Worm (Caenorhabditis elegans) whole organism, young adult: ENCODE results near the gene fip-7.
A peak's percentile ranks its signal among the peaks of the same experiment; 100 is the strongest.
"Not testable (repeated sequence)": the region's sequence is repeated elsewhere in the genome, so short reads cannot be mapped to it uniquely, and the experiment has no call there.

Experiments
- B0019.2 ChIP-seq: fragments of 200-800 bp; sonication (Bioruptor generic); conservative IDR thresholded peaks from 2 replicates; pipeline ENCODE4 v1.3.6; 2022; ENCODE audit warnings: missing genetic modification reagents, missing genetic modification characterization, missing compliant biosample characterization
- B0261.1 ChIP-seq: sonication (generic microtip); optimal IDR thresholded peaks from 2 replicates; lab custom pipeline; 2016; ENCODE audit warnings: mild to moderate bottlenecking, missing genetic modification characterization, moderate library complexity, missing compliant biosample characterization
- B0336.3 ChIP-seq: fragments of 200-800 bp; sonication (Bioruptor generic); IDR thresholded peaks from 2 replicates; pipeline ENCODE4 v1.3.6; 2022; ENCODE audit warnings: missing genetic modification characterization, missing compliant biosample characterization
- D2030.7 ChIP-seq: fragments of 200-800 bp; sonication (Bioruptor generic); IDR thresholded peaks from 2 replicates; pipeline ENCODE4 v1.3.6; 2022; ENCODE audit warnings: missing genetic modification reagents, missing genetic modification characterization, missing compliant biosample characterization
- F22D6.2 ChIP-seq: sonication (generic microtip); optimal IDR thresholded peaks from 2 replicates; lab custom pipeline; 2016; ENCODE audit warnings: mild to moderate bottlenecking, missing genetic modification characterization, missing compliant biosample characterization
- F33H1.4 ChIP-seq: fragments of 200-800 bp; sonication (Bioruptor generic); IDR thresholded peaks from 2 replicates; pipeline ENCODE4 v1.3.6; 2022; ENCODE audit warnings: missing genetic modification reagents, missing genetic modification characterization, missing compliant biosample characterization
- F39B2.1 ChIP-seq: fragments of 200-800 bp; sonication (Bioruptor generic); IDR thresholded peaks from 2 replicates; pipeline ENCODE4 v1.3.6; 2022; ENCODE audit warnings: missing genetic modification reagents, missing genetic modification characterization, missing compliant biosample characterization
- Y53G8AR.9 ChIP-seq: fragments of 200-800 bp; sonication (Bioruptor generic); conservative IDR thresholded peaks from 2 replicates; pipeline ENCODE4 v1.3.6; 2022; ENCODE audit warnings: missing genetic modification reagents, missing genetic modification characterization, missing compliant biosample characterization
- Y56A3A.18 ChIP-seq: fragments of 200-800 bp; sonication (Bioruptor generic); IDR thresholded peaks from 2 replicates; pipeline ENCODE4 v1.3.6; 2022; ENCODE audit warnings: missing genetic modification reagents, missing genetic modification characterization, missing compliant biosample characterization
- Y95B8A.8 ChIP-seq: fragments of 200-800 bp; sonication (Bioruptor generic); IDR thresholded peaks from 2 replicates; pipeline ENCODE4 v1.3.6; 2022; ENCODE audit warnings: missing genetic modification reagents, missing genetic modification characterization, missing compliant biosample characterization
- attf-6 ChIP-seq: fragments of 200-800 bp; sonication (Bioruptor generic); IDR thresholded peaks from 2 replicates; pipeline ENCODE4 v1.3.6; 2022; ENCODE audit warnings: missing genetic modification reagents, missing genetic modification characterization, missing compliant biosample characterization
- cebp-2 ChIP-seq: fragments of 200-800 bp; sonication (Bioruptor generic); IDR thresholded peaks from 2 replicates; pipeline ENCODE4 v1.3.6; 2022; ENCODE audit warnings: missing genetic modification characterization, missing compliant biosample characterization
- ceh-100 ChIP-seq: fragments of 200-800 bp; sonication (Bioruptor generic); IDR thresholded peaks from 2 replicates; pipeline ENCODE4 v1.3.6; 2022; ENCODE audit warnings: missing genetic modification reagents, missing genetic modification characterization, missing compliant biosample characterization
- egl-18 ChIP-seq: fragments of 200-800 bp; sonication (Bioruptor generic); IDR thresholded peaks from 2 replicates; pipeline ENCODE4 v1.3.6; 2022; ENCODE audit warnings: missing genetic modification reagents, missing genetic modification characterization, missing compliant biosample characterization
- egl-44 ChIP-seq: fragments of 200-800 bp; sonication (Bioruptor generic); IDR thresholded peaks from 2 replicates; pipeline ENCODE4 v1.3.6; 2022; ENCODE audit warnings: missing genetic modification reagents, missing genetic modification characterization, missing compliant biosample characterization
- ekl-4 ChIP-seq: fragments of 200-800 bp; sonication (Bioruptor generic); IDR thresholded peaks from 2 replicates; pipeline ENCODE4 v1.3.6; 2022; ENCODE audit warnings: missing genetic modification reagents, missing genetic modification characterization, missing compliant biosample characterization
- hmg-20 ChIP-seq: fragments of 200-800 bp; sonication (Bioruptor generic); IDR thresholded peaks from 2 replicates; pipeline ENCODE4 v1.3.6; 2022; ENCODE audit warnings: missing genetic modification reagents, missing genetic modification characterization, missing compliant biosample characterization
- hsf-1 ChIP-seq: fragments of 200-800 bp; sonication (Bioruptor generic); IDR thresholded peaks from 2 replicates; pipeline ENCODE4 v1.3.6; 2022; ENCODE audit warnings: missing genetic modification reagents, missing genetic modification characterization, missing compliant biosample characterization
- lin-40 ChIP-seq: sonication (generic microtip); optimal IDR thresholded peaks from 2 replicates; lab custom pipeline; 2016; ENCODE audit warnings: missing genetic modification characterization, mild to moderate bottlenecking, missing compliant biosample characterization, missing genotype, missing genetic modification reagents
- lsl-1 ChIP-seq: fragments of 200-800 bp; sonication (Bioruptor generic); optimal IDR thresholded peaks from 2 replicates; lab custom pipeline; 2018; ENCODE audit warnings: mild to moderate bottlenecking, missing genetic modification characterization, moderate library complexity, missing compliant biosample characterization
- madf-6 ChIP-seq: fragments of 200-800 bp; sonication (Bioruptor generic); IDR thresholded peaks from 2 replicates; pipeline ENCODE4 v1.3.6; 2022; ENCODE audit warnings: missing genetic modification reagents, missing genetic modification characterization, missing compliant biosample characterization
- mcd-1 ChIP-seq: fragments of 200-800 bp; sonication (Bioruptor generic); IDR thresholded peaks from 2 replicates; pipeline ENCODE4 v1.3.6; 2022; ENCODE audit warnings: missing genetic modification reagents, missing genetic modification characterization, missing compliant biosample characterization
- nfyb-1 ChIP-seq: fragments of 200-800 bp; sonication (Bioruptor generic); IDR thresholded peaks from 2 replicates; pipeline ENCODE4 v1.3.6; 2022; ENCODE audit warnings: missing genetic modification reagents, missing genetic modification characterization, missing compliant biosample characterization
- nhr-80 ChIP-seq: sonication (generic microtip); optimal IDR thresholded peaks from 2 replicates; lab custom pipeline; 2016; ENCODE audit warnings: missing genetic modification characterization, missing compliant biosample characterization
- pbrm-1 ChIP-seq: fragments of 200-800 bp; sonication (Bioruptor generic); IDR thresholded peaks from 2 replicates; pipeline ENCODE4 v1.3.6; 2022; ENCODE audit warnings: missing genetic modification reagents, missing genetic modification characterization, missing compliant biosample characterization
- rcor-1 ChIP-seq: fragments of 200-800 bp; sonication (Bioruptor generic); IDR thresholded peaks from 2 replicates; pipeline ENCODE4 v1.3.6; 2022; ENCODE audit warnings: missing genetic modification reagents, missing genetic modification characterization, missing compliant biosample characterization
- rpc-1 ChIP-seq, 2 experiments: fragments of 150-350 bp in 1 of 2; sonication (generic microtip) in 1 of 2; optimal IDR thresholded peaks; 2 replicates each; lab custom pipeline; 2014 to 2018; ENCODE audit warnings: missing biosample characterization in 1 of 2, missing genetic modification characterization in 1 of 2, missing genetic modification reagents in 1 of 2, missing genotype in 1 of 2
- snpc-1.3 ChIP-seq: sonication (generic microtip); optimal IDR thresholded peaks from 2 replicates; lab custom pipeline; 2017; ENCODE audit warnings: missing genetic modification characterization, mild to moderate bottlenecking, missing compliant biosample characterization, antibody characterized with exemption, moderate library complexity, missing genotype, missing genetic modification reagents; ENCODE audit not compliant: insufficient read depth
- snpc-3.4 ChIP-seq: sonication (generic microtip); optimal IDR thresholded peaks from 2 replicates; lab custom pipeline; 2017; ENCODE audit warnings: missing genetic modification characterization, mild to moderate bottlenecking, missing compliant biosample characterization, antibody characterized with exemption, moderate library complexity, missing genotype, missing genetic modification reagents
- snpc-4 ChIP-seq, 5 experiments: fragments of 150-350 bp in 1 of 5; sonication (generic microtip) in 4 of 5; optimal IDR thresholded peaks; 2 replicates each; lab custom pipeline; 2014 to 2018; ENCODE audit warnings: missing genetic modification characterization in 5 of 5, missing biosample characterization in 3 of 5, antibody characterized with exemption in 2 of 5, mild to moderate bottlenecking in 2 of 5, missing compliant biosample characterization in 2 of 5, missing genotype in 2 of 5, moderate library complexity in 2 of 5, missing genetic modification reagents in 1 of 5
- tbp1 ChIP-seq: fragments of 200-800 bp; sonication (Bioruptor generic); optimal IDR thresholded peaks from 2 replicates; lab custom pipeline; 2018; ENCODE audit warnings: mild to moderate bottlenecking, missing genetic modification characterization, missing compliant biosample characterization
- unc-62 ChIP-seq: fragments of 150-350 bp; optimal IDR thresholded peaks from 2 replicates; lab custom pipeline; 2014; ENCODE audit warnings: missing biosample characterization, missing genetic modification reagents, missing genetic modification characterization
- ztf-18 ChIP-seq: sonication (generic microtip); optimal IDR thresholded peaks from 2 replicates; lab custom pipeline; 2016; ENCODE audit warnings: missing genotype, mild to moderate bottlenecking, missing genetic modification characterization, missing compliant biosample characterization

Gene fip-7

ce11 chrIV:16625909-16626308, at the start of gene fip-7:
TSS of gene fip-7 (plus strand) at chrIV:16626209.
- not testable (repeated sequence) for TF ChIP-seq nhr-80 (tag; lab: Kevin White, UChicago); lin-40 (tag; lab: Kevin White, UChicago); unc-62 (GFP tag; lab: Kevin White, UChicago)

ce11 chrIV:16577188-16577587, 48.8 kb upstream of the fip-7 start:
- peak; percentile 81 for TF ChIP-seq tbp1 (GFP tag; lab: Kevin White, UChicago)
- peak; percentile 8 for TF ChIP-seq snpc-4 (GFP tag; optimal IDR thresholded peaks at IDR 0.05; lab: Kevin White, UChicago)
- peak in 2 of 4 experiments; percentile 33 to 92 for TF ChIP-seq snpc-4 (tag; optimal IDR thresholded peaks at IDR 0.05; lab: Kevin White, UChicago)
- TF ChIP-seq attf-6 (GFP tag; lab: Robert Waterston, UW) = peak; percentile 88
- peak; percentile 28 for TF ChIP-seq rpc-1 (optimal IDR thresholded peaks at IDR 0.05; lab: Kevin White, UChicago)
- peak; percentile 67 for TF ChIP-seq rpc-1 (tag; optimal IDR thresholded peaks at IDR 0.05; lab: Kevin White, UChicago)
- peak; percentile 62 for TF ChIP-seq B0261.1 (tag; lab: Kevin White, UChicago)

ce11 chrIV:16578449-16578848, 47.6 kb upstream of the fip-7 start, which contains the start of gene Y51H4A.8:
TSS of gene Y51H4A.8 (minus strand) at chrIV:16578549.
- TF ChIP-seq ztf-18 (tag; lab: Kevin White, UChicago) (no peak), egl-18 (GFP tag; lab: Robert Waterston, UW) (no peak), egl-44 (no peak), rpc-1 (optimal IDR thresholded peaks at IDR 0.05; lab: Kevin White, UChicago) (no peak), rpc-1 (tag; optimal IDR thresholded peaks at IDR 0.05; lab: Kevin White, UChicago) (no peak), B0336.3 (GFP tag; lab: Robert Waterston, UW) (no peak), cebp-2 (GFP tag; lab: Robert Waterston, UW) (no peak), Y95B8A.8 (GFP tag; lab: Robert Waterston, UW) (no peak), Y56A3A.18 (GFP tag; lab: Robert Waterston, UW) (no peak), mcd-1 (no peak), F22D6.2 (no peak), nhr-80 (tag; lab: Kevin White, UChicago) (no peak)

ce11 chrIV:16583522-16584037, 42.4 kb upstream of the fip-7 start:
- TF ChIP-seq tbp1 (GFP tag; lab: Kevin White, UChicago) (peak; percentile 81), rpc-1 (optimal IDR thresholded peaks at IDR 0.05; lab: Kevin White, UChicago) (peak; percentile 27), rpc-1 (tag; optimal IDR thresholded peaks at IDR 0.05; lab: Kevin White, UChicago) (peak; percentile 69), B0261.1 (tag; lab: Kevin White, UChicago) (peak; percentile 66), snpc-4 (tag; optimal IDR thresholded peaks at IDR 0.05; lab: Kevin White, UChicago) (peak in 2 of 4 experiments; percentile 18 to 93), attf-6 (GFP tag; lab: Robert Waterston, UW) (peak; percentile 93)
- TF ChIP-seq snpc-4 (GFP tag; optimal IDR thresholded peaks at IDR 0.05; lab: Kevin White, UChicago) = not testable (repeated sequence)
- TF ChIP-seq, all 124 proteins: peak for 5; not testable (repeated sequence) for 119

ce11 chrIV:16585959-16586358, 40.0 kb upstream of the fip-7 start:
- TF ChIP-seq D2030.7 (0 out of 2 replicates have a peak, but pooled peaks have one; percentile 20), hsf-1 (GFP tag; lab: Robert Waterston, UW) (peak; percentile 94)
- TF ChIP-seq, all 124 proteins: peak for 2; not testable (repeated sequence) for 122

- 0 out of 2 replicates have a peak, but pooled peaks have one; percentile 16 for TF ChIP-seq F33H1.4 (GFP tag; lab: Robert Waterston, UW)
- peak; percentile 61; the same call in 1 of the 2 replicates for TF ChIP-seq hmg-20
- TF ChIP-seq attf-6 (GFP tag; lab: Robert Waterston, UW) = peak; percentile 100
- peak; percentile 37 for TF ChIP-seq snpc-3.4 (tag; lab: Kevin White, UChicago)
- 0 out of 2 replicates have a peak, but pooled peaks have one; percentile 44 for TF ChIP-seq F39B2.1
- TF ChIP-seq snpc-4 (GFP tag; optimal IDR thresholded peaks at IDR 0.05; lab: Kevin White, UChicago) = peak; percentile 89
- TF ChIP-seq snpc-4 (tag; optimal IDR thresholded peaks at IDR 0.05; lab: Kevin White, UChicago) = peak; percentile 92 to 98 (median 94)
- TF ChIP-seq snpc-1.3 (tag; lab: Kevin White, UChicago) = peak; percentile 19
- peak; percentile 60; the same call in 1 of the 2 replicates for TF ChIP-seq nfyb-1
- 0 out of 2 replicates have a peak, but pooled peaks have one; percentile 16 for TF ChIP-seq B0019.2 (GFP tag; lab: Robert Waterston, UW)
- peak; percentile 78 for TF ChIP-seq rcor-1 (GFP tag; lab: Robert Waterston, UW)
- 0 out of 2 replicates have a peak, but pooled peaks have one; percentile 47 for TF ChIP-seq ekl-4 (GFP tag; lab: Robert Waterston, UW)
- TF ChIP-seq lsl-1 (GFP tag; lab: Kevin White, UChicago) = peak; percentile 2
- peak; percentile 76 for TF ChIP-seq madf-6 (GFP tag; lab: Robert Waterston, UW)
- 0 out of 2 replicates have a peak, but pooled peaks have one; percentile 28 for TF ChIP-seq mcd-1
- peak; percentile 74 for TF ChIP-seq ceh-100
- TF ChIP-seq hsf-1 (GFP tag; lab: Robert Waterston, UW) = peak; percentile 52
- TF ChIP-seq Y53G8AR.9 (GFP tag; lab: Robert Waterston, UW) = 0 out of 2 replicates have a peak, but pooled peaks have one; percentile 72
- TF ChIP-seq D2030.7 = peak; percentile 79
- TF ChIP-seq pbrm-1 = peak; percentile 88
Observed at ce11 chrIV:16592860-16593259, 33.1 kb upstream of the fip-7 start.
